Worm (Caenorhabditis elegans) whole organism, L3 larva: ENCODE measurements around the gene Y37A1A.3.
A peak's percentile ranks its signal among the peaks of the same experiment; 100 is the strongest.

Experiments used
- R02D3.7 ChIP-seq: fragments of 150-350 bp; optimal IDR thresholded peaks from 2 replicates; lab custom pipeline; 2014; ENCODE audit warnings: missing biosample characterization, missing genetic modification characterization
- ZK546.5 ChIP-seq: sonication (generic microtip); optimal IDR thresholded peaks from 2 replicates; lab custom pipeline; 2017; ENCODE audit warnings: missing biosample characterization, missing genetic modification characterization
- aly-2 ChIP-seq: fragments of 150-350 bp; optimal IDR thresholded peaks from 2 replicates; lab custom pipeline; 2014; ENCODE audit warnings: missing biosample characterization, missing genetic modification characterization
- ama-1 ChIP-seq: fragments of 150-350 bp; optimal IDR thresholded peaks from 2 replicates; lab custom pipeline; 2018
- ceh-16 ChIP-seq: sonication (generic microtip); optimal IDR thresholded peaks from 2 replicates; lab custom pipeline; 2017; ENCODE audit warnings: missing biosample characterization, missing genetic modification characterization
- ceh-28 ChIP-seq: fragments of 150-350 bp; optimal IDR thresholded peaks from 2 replicates; lab custom pipeline; 2014; ENCODE audit warnings: missing biosample characterization, missing genetic modification reagents, missing genetic modification characterization
- ceh-82 ChIP-seq: fragments of 150-350 bp; optimal IDR thresholded peaks from 2 replicates; lab custom pipeline; 2014; ENCODE audit warnings: missing biosample characterization, missing genetic modification characterization
- ceh-9 ChIP-seq: sonication (generic microtip); optimal IDR thresholded peaks from 2 replicates; lab custom pipeline; 2018; ENCODE audit warnings: missing biosample characterization, missing genetic modification characterization
- daf-12 ChIP-seq: fragments of 150-350 bp; optimal IDR thresholded peaks from 2 replicates; lab custom pipeline; 2014; ENCODE audit warnings: missing biosample characterization, missing genetic modification reagents, missing genetic modification characterization
- egl-27 ChIP-seq: sonication (generic microtip); optimal IDR thresholded peaks from 4 replicates; lab custom pipeline; 2017; ENCODE audit warnings: missing biosample characterization, missing genetic modification reagents, missing genetic modification characterization
- egl-5 ChIP-seq: fragments of 150-350 bp; optimal IDR thresholded peaks from 2 replicates; lab custom pipeline; 2017; ENCODE audit warnings: missing biosample characterization, missing genetic modification reagents, missing genetic modification characterization, inconsistent platforms
- elt-1 ChIP-seq: fragments of 150-350 bp; optimal IDR thresholded peaks from 2 replicates; lab custom pipeline; 2014; ENCODE audit warnings: missing biosample characterization, missing genetic modification characterization
- elt-2 ChIP-seq: sonication (generic microtip); optimal IDR thresholded peaks from 2 replicates; lab custom pipeline; 2016; ENCODE audit warnings: missing genetic modification reagents, mild to moderate bottlenecking, missing genetic modification characterization, missing compliant biosample characterization
- elt-3 ChIP-seq, 3 experiments: fragments of 150-350 bp in 1 of 3; sonication (generic microtip) in 2 of 3; optimal IDR thresholded peaks; 2 replicates in 2 of 3; 4 replicates in 1 of 3; lab custom pipeline; 2014 to 2017; ENCODE audit warnings: missing biosample characterization in 3 of 3, missing genetic modification characterization in 3 of 3
- eor-1 ChIP-seq, 2 experiments: fragments of 150-350 bp; optimal IDR thresholded peaks; 2 replicates each; lab custom pipeline; 2014 to 2018; ENCODE audit warnings: missing biosample characterization in 2 of 2, missing genetic modification characterization in 2 of 2
- fkh-10 ChIP-seq: sonication (generic microtip); optimal IDR thresholded peaks from 2 replicates; lab custom pipeline; 2017; ENCODE audit warnings: missing biosample characterization, missing genetic modification reagents, missing genetic modification characterization
- fkh-2 ChIP-seq: fragments of 150-350 bp; optimal IDR thresholded peaks from 2 replicates; lab custom pipeline; 2014; ENCODE audit warnings: missing biosample characterization, missing genetic modification reagents, missing genetic modification characterization
- fos-1 ChIP-seq: fragments of 150-350 bp; optimal IDR thresholded peaks from 2 replicates; lab custom pipeline; 2014; ENCODE audit warnings: missing biosample characterization, missing genetic modification characterization
- hmg-11 ChIP-seq: sonication (generic microtip); optimal IDR thresholded peaks from 2 replicates; lab custom pipeline; 2016; ENCODE audit warnings: missing genetic modification characterization, missing compliant biosample characterization
- jun-1 ChIP-seq: fragments of 150-350 bp; optimal IDR thresholded peaks from 2 replicates; lab custom pipeline; 2014; ENCODE audit warnings: missing biosample characterization, missing genetic modification reagents, missing genetic modification characterization
- lin-15B ChIP-seq: fragments of 150-350 bp; optimal IDR thresholded peaks from 2 replicates; lab custom pipeline; 2014; ENCODE audit warnings: missing biosample characterization, missing genetic modification characterization
- lin-39 ChIP-seq: fragments of 150-350 bp; optimal IDR thresholded peaks from 2 replicates; lab custom pipeline; 2018; ENCODE audit warnings: missing biosample characterization, missing genetic modification reagents, missing genetic modification characterization
- lsy-12 ChIP-seq: sonication (generic microtip); optimal IDR thresholded peaks from 2 replicates; lab custom pipeline; 2016; ENCODE audit warnings: mild to moderate bottlenecking, missing genetic modification characterization, missing compliant biosample characterization
- mdl-1 ChIP-seq: fragments of 150-350 bp; optimal IDR thresholded peaks from 2 replicates; lab custom pipeline; 2014; ENCODE audit warnings: missing biosample characterization, missing genetic modification characterization
- mml-1 ChIP-seq: fragments of 150-350 bp; sonication (generic microtip); optimal IDR thresholded peaks from 3 replicates; lab custom pipeline; 2014; ENCODE audit warnings: missing biosample characterization, missing genetic modification characterization
- nfya-1 ChIP-seq: sonication (generic microtip); optimal IDR thresholded peaks from 2 replicates; lab custom pipeline; 2017; ENCODE audit warnings: missing genetic modification characterization, mild to moderate bottlenecking, missing compliant biosample characterization, antibody characterized with exemption, moderate library complexity; ENCODE audit not compliant: insufficient read depth
- nhr-11 ChIP-seq: fragments of 150-350 bp; optimal IDR thresholded peaks from 2 replicates; lab custom pipeline; 2014; ENCODE audit warnings: missing biosample characterization, missing genetic modification characterization
- nhr-12 ChIP-seq: fragments of 150-350 bp; optimal IDR thresholded peaks from 2 replicates; lab custom pipeline; 2014; ENCODE audit warnings: missing biosample characterization, missing genetic modification characterization
- nhr-23 ChIP-seq: fragments of 150-350 bp; optimal IDR thresholded peaks from 2 replicates; lab custom pipeline; 2014; ENCODE audit warnings: missing biosample characterization, missing genetic modification reagents, missing genetic modification characterization
- nhr-237 ChIP-seq: fragments of 150-350 bp; optimal IDR thresholded peaks from 2 replicates; lab custom pipeline; 2014; ENCODE audit warnings: missing biosample characterization, missing genetic modification characterization
- nhr-25 ChIP-seq: sonication (generic microtip); optimal IDR thresholded peaks from 2 replicates; lab custom pipeline; 2017; ENCODE audit warnings: missing biosample characterization, missing genetic modification characterization
- nhr-28 ChIP-seq: fragments of 150-350 bp; optimal IDR thresholded peaks from 2 replicates; lab custom pipeline; 2014; ENCODE audit warnings: missing biosample characterization, missing genetic modification characterization
- nhr-43 ChIP-seq: sonication (generic microtip); optimal IDR thresholded peaks from 2 replicates; lab custom pipeline; 2016; ENCODE audit warnings: mild to moderate bottlenecking, missing genetic modification characterization, missing compliant biosample characterization; ENCODE audit not compliant: poor library complexity, severe bottlenecking
- nhr-67 ChIP-seq: fragments of 150-350 bp; optimal IDR thresholded peaks from 2 replicates; lab custom pipeline; 2014; ENCODE audit warnings: missing biosample characterization, missing genetic modification characterization
- nhr-76 ChIP-seq: fragments of 150-350 bp; sonication (generic microtip); optimal IDR thresholded peaks from 5 replicates; lab custom pipeline; 2014; ENCODE audit warnings: missing biosample characterization, missing genetic modification characterization
- nhr-77 ChIP-seq: fragments of 150-350 bp; optimal IDR thresholded peaks from 2 replicates; lab custom pipeline; 2014; ENCODE audit warnings: missing biosample characterization, missing genetic modification characterization
- pha-4 ChIP-seq: fragments of 150-350 bp; optimal IDR thresholded peaks from 2 replicates; lab custom pipeline; 2014; ENCODE audit warnings: missing biosample characterization, missing genetic modification reagents, missing genetic modification characterization
- pqm-1 ChIP-seq: fragments of 150-350 bp; optimal IDR thresholded peaks from 2 replicates; lab custom pipeline; 2017; ENCODE audit warnings: missing biosample characterization, missing genetic modification characterization, inconsistent platforms
- sea-2 ChIP-seq: fragments of 150-350 bp; sonication (generic microtip); optimal IDR thresholded peaks from 4 replicates; lab custom pipeline; 2014; ENCODE audit warnings: missing biosample characterization, missing genetic modification reagents, missing genetic modification characterization
- skn-1 ChIP-seq: fragments of 150-350 bp; optimal IDR thresholded peaks from 2 replicates; lab custom pipeline; 2014; ENCODE audit warnings: missing biosample characterization, missing genetic modification characterization
- snpc-4 ChIP-seq: fragments of 150-350 bp; optimal IDR thresholded peaks from 2 replicates; lab custom pipeline; 2014; ENCODE audit warnings: missing biosample characterization, missing genetic modification characterization
- tbx-2 ChIP-seq: sonication (generic microtip); optimal IDR thresholded peaks from 2 replicates; lab custom pipeline; 2016; ENCODE audit warnings: mild to moderate bottlenecking, missing genetic modification characterization, missing compliant biosample characterization
- unc-39 ChIP-seq: sonication (generic microtip); optimal IDR thresholded peaks from 4 replicates; lab custom pipeline; 2017; ENCODE audit warnings: missing biosample characterization, missing genetic modification characterization
- unc-62 ChIP-seq: fragments of 150-350 bp; sonication (generic microtip); optimal IDR thresholded peaks from 4 replicates; lab custom pipeline; 2014; ENCODE audit warnings: missing biosample characterization, missing genetic modification reagents, missing genetic modification characterization
- zag-1 ChIP-seq: fragments of 150-350 bp; optimal IDR thresholded peaks from 2 replicates; lab custom pipeline; 2014; ENCODE audit warnings: missing biosample characterization, missing genetic modification characterization
- ztf-11 ChIP-seq: fragments of 150-350 bp; optimal IDR thresholded peaks from 2 replicates; lab custom pipeline; 2014; ENCODE audit warnings: missing biosample characterization, missing genetic modification characterization
- ztf-4 ChIP-seq: fragments of 150-350 bp; optimal IDR thresholded peaks from 2 replicates; lab custom pipeline; 2014; ENCODE audit warnings: missing biosample characterization, missing genetic modification characterization

Y37A1A.3 gene

DNA sequence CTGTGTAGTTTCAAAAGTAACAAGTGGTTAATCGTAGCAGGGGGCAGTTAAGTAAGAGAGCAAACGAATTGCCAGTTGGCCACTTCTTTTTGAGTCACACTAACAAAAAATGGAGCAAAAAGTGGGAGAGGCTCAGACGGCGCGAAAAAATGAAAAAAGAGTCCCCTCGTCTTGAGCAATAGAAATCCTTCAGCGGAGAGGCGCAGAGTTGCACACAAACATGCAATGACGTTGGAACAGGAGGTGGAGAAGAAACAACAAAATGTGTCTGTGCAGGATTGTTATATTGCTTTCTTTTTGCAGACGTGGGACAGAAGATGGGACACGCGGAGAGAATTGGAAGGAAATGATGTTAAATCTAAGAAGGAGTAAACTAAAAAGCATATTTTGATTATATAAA, 25.0 kb downstream of the Y37A1A.3 start:
- no peak for TF ChIP-seq nhr-237
- no peak for TF ChIP-seq elt-2 (tag; lab: Kevin White, UChicago)
- no peak for TF ChIP-seq unc-39 (tag; lab: Kevin White, UChicago)
- peak; percentile 50 for TF ChIP-seq lin-15B (tag; lab: Kevin White, UChicago)
- TF ChIP-seq fkh-2 (tag; lab: Kevin White, UChicago) = no peak
- TF ChIP-seq skn-1 (tag; lab: Kevin White, UChicago) = no peak
- TF ChIP-seq egl-5 (tag; lab: Kevin White, UChicago) = peak; percentile 46
- TF ChIP-seq nhr-28 (tag; lab: Kevin White, UChicago) = no peak
- TF ChIP-seq pqm-1 (tag; lab: Kevin White, UChicago) = no peak
- TF ChIP-seq daf-12 (tag; lab: Kevin White, UChicago) = no peak
- no peak for TF ChIP-seq ceh-9 (tag; lab: Kevin White, UChicago)
- TF ChIP-seq nhr-23 (tag; lab: Kevin White, UChicago) = no peak
- TF ChIP-seq jun-1 = no peak
- no peak for TF ChIP-seq nhr-43 (tag; lab: Kevin White, UChicago)
- peak; percentile 10 for TF ChIP-seq snpc-4
- no peak for TF ChIP-seq zag-1 (tag; lab: Kevin White, UChicago)
- peak; percentile 92 for TF ChIP-seq lin-39
- TF ChIP-seq nhr-67 (tag; lab: Kevin White, UChicago) = no peak
- no peak for TF ChIP-seq elt-3 (tag; optimal IDR thresholded peaks at IDR 0.05; lab: Kevin White, UChicago)
- TF ChIP-seq ceh-82 (tag; lab: Kevin White, UChicago) = no peak
- TF ChIP-seq eor-1 (tag; optimal IDR thresholded peaks at IDR 0.05; lab: Kevin White, UChicago) = no peak
- no peak for TF ChIP-seq nhr-76
- TF ChIP-seq pha-4 (tag; lab: Kevin White, UChicago) = peak; percentile 66
- peak; percentile 21 for TF ChIP-seq mdl-1
- no peak for TF ChIP-seq unc-62 (GFP tag; lab: Kevin White, UChicago)
- TF ChIP-seq hmg-11 (tag; lab: Kevin White, UChicago) = peak; percentile 82
- no peak for TF ChIP-seq fos-1
- no peak for TF ChIP-seq ztf-11 (tag; lab: Kevin White, UChicago)
- TF ChIP-seq nhr-11 (tag; lab: Kevin White, UChicago) = no peak
- TF ChIP-seq nhr-12 (tag; lab: Kevin White, UChicago) = no peak
- no peak for TF ChIP-seq ceh-28 (tag; lab: Kevin White, UChicago)
- TF ChIP-seq nhr-25 = no peak
- TF ChIP-seq egl-27 (tag; lab: Kevin White, UChicago) = no peak
- peak; percentile 50 for TF ChIP-seq fkh-10 (GFP tag; lab: Kevin White, UChicago)
- no peak for TF ChIP-seq tbx-2
- TF ChIP-seq ztf-4 (tag; lab: Kevin White, UChicago) = no peak
- no peak for TF ChIP-seq ZK546.5 (tag; lab: Kevin White, UChicago)
- no peak for TF ChIP-seq elt-1 (tag; lab: Kevin White, UChicago)
- no peak for TF ChIP-seq sea-2
- TF ChIP-seq lsy-12 (tag; lab: Kevin White, UChicago) = no peak
- no peak for TF ChIP-seq ama-1 (lab: Kevin White, UChicago)
- TF ChIP-seq mml-1 (tag; lab: Kevin White, UChicago) = no peak
- no peak for TF ChIP-seq ceh-16
- peak; percentile 73 for TF ChIP-seq nfya-1
- no peak for TF ChIP-seq R02D3.7 (tag; lab: Kevin White, UChicago)
- TF ChIP-seq aly-2 (tag; lab: Kevin White, UChicago) = no peak
- no peak for TF ChIP-seq nhr-77 (tag; lab: Kevin White, UChicago)
